Worm (Caenorhabditis elegans) whole organism, midembryonic: ENCODE measurements around the gene mob-2.

ENCODE experiments used
- T22C8.4 ChIP-seq: fragments of 200-800 bp; sonication (Bioruptor generic); IDR thresholded peaks from 2 replicates; pipeline ENCODE4 v1.3.6; 2022; ENCODE audit warnings: missing genetic modification characterization, missing compliant biosample characterization
- cog-1 ChIP-seq: sonication (generic microtip); optimal IDR thresholded peaks from 2 replicates; lab custom pipeline; 2016; ENCODE audit warnings: missing genetic modification characterization, missing compliant biosample characterization
- flt-1 ChIP-seq: fragments of 200-800 bp; sonication (Bioruptor generic); IDR thresholded peaks from 2 replicates; pipeline ENCODE4 v1.3.6; 2022; ENCODE audit warnings: missing genetic modification characterization, missing compliant biosample characterization
- klf-2 ChIP-seq: fragments of 200-800 bp; sonication (Bioruptor generic); conservative IDR thresholded peaks from 2 replicates; pipeline ENCODE4 v1.3.6; 2022; ENCODE audit warnings: missing genetic modification reagents, missing genetic modification characterization, missing compliant biosample characterization
- med-1 ChIP-seq: sonication (generic microtip); optimal IDR thresholded peaks from 2 replicates; lab custom pipeline; 2017; ENCODE audit warnings: missing genetic modification characterization, mild to moderate bottlenecking, missing compliant biosample characterization, antibody characterized with exemption, missing genetic modification reagents; ENCODE audit not compliant: insufficient read depth
- ref-1 ChIP-seq: fragments of 200-800 bp; sonication (Bioruptor generic); conservative IDR thresholded peaks from 2 replicates; pipeline ENCODE4 v1.3.6; 2022; ENCODE audit warnings: missing genetic modification reagents, missing genetic modification characterization, missing compliant biosample characterization
- tab-1 ChIP-seq: fragments of 200-800 bp; sonication (Bioruptor generic); IDR thresholded peaks from 2 replicates; pipeline ENCODE4 v1.3.6; 2022; ENCODE audit warnings: missing genetic modification characterization, missing compliant biosample characterization
- ztf-23 ChIP-seq: fragments of 200-800 bp; sonication (Bioruptor generic); IDR thresholded peaks from 2 replicates; pipeline ENCODE4 v1.3.6; 2022; ENCODE audit warnings: missing genetic modification reagents, missing genetic modification characterization, missing compliant biosample characterization
- ztf-29 ChIP-seq: fragments of 200-800 bp; sonication (Bioruptor generic); IDR thresholded peaks from 2 replicates; pipeline ENCODE4 v1.3.6; 2022; ENCODE audit warnings: missing genetic modification reagents, missing genetic modification characterization, missing compliant biosample characterization

Gene mob-2

ce11 chrX:13139493-13139892 lies 30.4 kb downstream of the mob-2 start, which contains the start of gene ttr-34:
Gene ttr-34 (plus strand): TSS chrX:13139793.
- TF ChIP-seq ref-1 (GFP tag; lab: Robert Waterston, UW): no peak
- TF ChIP-seq ztf-29: no peak
- TF ChIP-seq ztf-23: no peak
- TF ChIP-seq med-1 (GFP tag; lab: Kevin White, UChicago): no peak
- no peak for TF ChIP-seq flt-1 (GFP tag; lab: Robert Waterston, UW)
- no peak for TF ChIP-seq tab-1 (GFP tag; lab: Robert Waterston, UW)
- TF ChIP-seq T22C8.4 (GFP tag; lab: Robert Waterston, UW): no peak
- no peak for TF ChIP-seq cog-1 (tag; lab: Kevin White, UChicago)
- no peak for TF ChIP-seq klf-2 (GFP tag; lab: Robert Waterston, UW)

DNA sequence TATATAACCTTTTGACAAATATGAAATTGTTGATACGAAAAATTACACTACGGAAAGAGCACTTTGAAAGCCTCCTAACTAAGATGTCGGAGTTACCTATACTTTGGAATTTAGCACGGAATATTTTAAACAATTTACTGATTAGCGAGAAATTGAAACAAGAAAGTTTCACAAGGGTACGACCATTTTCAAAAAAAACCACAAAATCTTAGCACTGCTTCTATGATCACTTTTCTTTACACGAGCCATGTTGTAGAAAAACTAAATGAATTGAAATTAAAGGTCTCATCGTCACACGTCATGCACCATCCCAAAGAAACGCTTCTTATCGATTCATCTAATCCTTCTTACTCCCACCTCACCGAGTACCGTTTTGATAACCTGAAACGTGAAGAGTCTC lies 35.1 kb downstream of the mob-2 start, which contains the start of gene F09A5.2:
Gene F09A5.2, plus strand, starts transcription at position 301 of the 400 bp plus-strand sequence.
- TF ChIP-seq ztf-23 (no peak), flt-1 (GFP tag; lab: Robert Waterston, UW) (no peak), ref-1 (GFP tag; lab: Robert Waterston, UW) (no peak), tab-1 (GFP tag; lab: Robert Waterston, UW) (no peak), med-1 (GFP tag; lab: Kevin White, UChicago) (no peak), T22C8.4 (GFP tag; lab: Robert Waterston, UW) (no peak), cog-1 (tag; lab: Kevin White, UChicago) (no peak), klf-2 (GFP tag; lab: Robert Waterston, UW) (no peak), ztf-29 (no peak)

ce11 chrX:13129949-13130348 lies 39.9 kb downstream of the mob-2 start, which contains the start of gene spin-3:
Gene spin-3 (plus strand): TSS chrX:13130249.
- TF ChIP-seq klf-2 (GFP tag; lab: Robert Waterston, UW) (no peak), flt-1 (GFP tag; lab: Robert Waterston, UW) (no peak), T22C8.4 (GFP tag; lab: Robert Waterston, UW) (no peak), ztf-23 (no peak), med-1 (GFP tag; lab: Kevin White, UChicago) (no peak), tab-1 (GFP tag; lab: Robert Waterston, UW) (no peak), ztf-29 (no peak), ref-1 (GFP tag; lab: Robert Waterston, UW) (no peak), cog-1 (tag; lab: Kevin White, UChicago) (no peak)

DNA sequence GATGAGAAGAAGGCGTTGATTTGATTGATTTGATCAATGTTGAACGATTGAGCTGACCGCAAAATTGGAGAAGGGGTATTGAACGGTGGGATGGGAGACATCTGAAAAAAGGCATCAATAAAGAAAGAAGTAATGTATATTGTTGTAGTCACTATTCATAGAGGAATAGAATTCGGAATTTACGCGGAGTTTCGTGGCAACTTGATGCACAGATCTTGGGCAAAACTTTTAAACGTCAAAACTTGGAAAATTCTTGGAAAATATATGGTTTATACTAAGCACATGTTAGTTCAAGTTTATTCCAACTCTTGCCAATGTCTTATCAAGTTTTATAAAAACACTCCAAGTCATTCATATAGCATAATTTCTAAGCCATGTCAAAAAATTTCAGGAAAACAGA lies 43.5 kb downstream of the mob-2 start, which contains the start of gene F17H10.4:
Gene F17H10.4, minus strand, starts transcription at position 101 of the 400 bp plus-strand sequence.
- TF ChIP-seq med-1 (GFP tag; lab: Kevin White, UChicago): no peak
- no peak for TF ChIP-seq flt-1 (GFP tag; lab: Robert Waterston, UW)
- TF ChIP-seq T22C8.4 (GFP tag; lab: Robert Waterston, UW): no peak
- TF ChIP-seq klf-2 (GFP tag; lab: Robert Waterston, UW): no peak
- no peak for TF ChIP-seq cog-1 (tag; lab: Kevin White, UChicago)
- TF ChIP-seq ztf-29: no peak
- no peak for TF ChIP-seq tab-1 (GFP tag; lab: Robert Waterston, UW)
- no peak for TF ChIP-seq ref-1 (GFP tag; lab: Robert Waterston, UW)
- TF ChIP-seq ztf-23: no peak

DNA sequence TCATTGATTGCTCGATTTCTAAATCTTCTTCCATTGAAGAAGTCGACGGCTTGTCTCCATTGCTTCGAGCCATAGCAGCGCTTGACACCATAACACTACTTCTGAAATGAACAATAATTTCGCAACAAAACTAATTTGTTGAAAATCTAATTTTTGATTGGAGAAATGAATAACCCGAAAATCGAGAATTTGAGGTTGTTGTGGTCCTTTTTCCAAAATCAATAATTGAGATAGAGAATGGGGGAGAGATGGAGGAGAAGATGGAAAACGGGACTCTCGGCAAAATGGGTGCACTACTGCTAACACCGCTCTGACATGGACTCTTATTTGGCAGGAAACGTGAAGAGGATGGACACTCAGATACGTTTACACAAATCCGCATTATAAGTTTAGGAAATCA lies 47.7 kb downstream of the mob-2 start, which contains the start of gene snx-17:
Gene snx-17, minus strand, starts transcription at position 101 of the 400 bp plus-strand sequence.
- no peak for TF ChIP-seq med-1 (GFP tag; lab: Kevin White, UChicago)
- no peak for TF ChIP-seq flt-1 (GFP tag; lab: Robert Waterston, UW)
- no peak for TF ChIP-seq ref-1 (GFP tag; lab: Robert Waterston, UW)
- no peak for TF ChIP-seq ztf-29
- no peak for TF ChIP-seq tab-1 (GFP tag; lab: Robert Waterston, UW)
- TF ChIP-seq cog-1 (tag; lab: Kevin White, UChicago): no peak
- TF ChIP-seq T22C8.4 (GFP tag; lab: Robert Waterston, UW): no peak
- TF ChIP-seq klf-2 (GFP tag; lab: Robert Waterston, UW): no peak
- no peak for TF ChIP-seq ztf-23

- TF ChIP-seq med-1 (GFP tag; lab: Kevin White, UChicago) (peak; percentile 75), ref-1 (GFP tag; lab: Robert Waterston, UW) (peak; percentile 97), klf-2 (GFP tag; lab: Robert Waterston, UW) (peak; percentile 97), flt-1 (GFP tag; lab: Robert Waterston, UW) (peak; percentile 99), ztf-23 (peak; percentile 96), ztf-29 (peak; percentile 94), T22C8.4 (GFP tag; lab: Robert Waterston, UW) (peak; percentile 97), tab-1 (GFP tag; lab: Robert Waterston, UW) (peak; percentile 99), cog-1 (tag; lab: Kevin White, UChicago) (peak; percentile 56)
Measured at ce11 chrX:13121104-13121503, 48.8 kb downstream of the mob-2 start.

ce11 chrX:13119900-13120299 lies 50.0 kb downstream of the mob-2 start:
- no peak for TF ChIP-seq cog-1 (tag; lab: Kevin White, UChicago)
- no peak for TF ChIP-seq klf-2 (GFP tag; lab: Robert Waterston, UW)
- peak; percentile 42; the same call in 1 of the 2 replicates for TF ChIP-seq T22C8.4 (GFP tag; lab: Robert Waterston, UW)

DNA sequence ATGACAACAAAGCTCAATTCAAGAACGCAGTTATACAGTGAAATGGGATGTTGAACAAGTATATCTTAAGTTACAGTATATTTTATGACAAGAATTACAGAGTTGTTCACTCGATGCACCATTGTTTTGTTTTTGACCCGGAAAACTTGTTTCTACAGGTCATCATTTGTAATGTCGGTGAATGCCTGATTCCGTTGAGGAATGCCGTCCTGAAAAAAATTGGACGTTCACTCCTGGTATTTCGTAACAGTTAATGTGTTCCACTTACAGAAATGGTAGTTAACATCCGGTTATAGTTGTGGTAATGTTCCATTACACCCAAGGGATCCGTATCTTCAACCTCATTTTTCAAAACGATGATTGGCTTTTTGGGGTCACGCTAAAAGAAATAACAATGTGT lies 53.5 kb downstream of the mob-2 start:
- TF ChIP-seq cog-1 (tag; lab: Kevin White, UChicago) (no peak), klf-2 (GFP tag; lab: Robert Waterston, UW) (no peak), flt-1 (GFP tag; lab: Robert Waterston, UW) (no peak), med-1 (GFP tag; lab: Kevin White, UChicago) (no peak), ztf-29 (no peak), ztf-23 (no peak), T22C8.4 (GFP tag; lab: Robert Waterston, UW) (no peak), tab-1 (GFP tag; lab: Robert Waterston, UW) (no peak), ref-1 (GFP tag; lab: Robert Waterston, UW) (no peak)

DNA sequence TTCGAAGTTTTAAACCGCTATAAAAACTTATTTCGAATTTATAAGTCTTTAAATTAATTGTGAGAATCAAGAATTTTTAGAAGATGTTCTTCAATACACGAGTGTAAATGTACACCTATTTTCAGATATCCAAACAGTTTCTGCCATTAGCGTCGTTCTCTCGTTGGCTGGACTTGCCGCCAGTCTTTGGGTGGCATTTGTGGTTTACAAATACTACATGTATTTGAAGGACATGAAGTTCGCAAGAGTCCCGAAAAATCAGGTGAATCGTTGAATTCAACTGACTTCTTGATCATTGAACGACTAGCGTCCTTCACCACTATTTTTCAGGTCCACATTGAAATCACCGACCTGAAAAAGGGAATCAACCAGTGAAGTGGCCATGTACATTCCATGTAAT lies 54.2 kb downstream of the mob-2 start:
- TF ChIP-seq T22C8.4 (GFP tag; lab: Robert Waterston, UW): no peak
- no peak for TF ChIP-seq cog-1 (tag; lab: Kevin White, UChicago)
- TF ChIP-seq tab-1 (GFP tag; lab: Robert Waterston, UW): no peak
- no peak for TF ChIP-seq flt-1 (GFP tag; lab: Robert Waterston, UW)
- no peak for TF ChIP-seq klf-2 (GFP tag; lab: Robert Waterston, UW)
- TF ChIP-seq med-1 (GFP tag; lab: Kevin White, UChicago): no peak
- TF ChIP-seq ztf-29: no peak
- TF ChIP-seq ztf-23: no peak
- no peak for TF ChIP-seq ref-1 (GFP tag; lab: Robert Waterston, UW)
